Fruit fly (Drosophila melanogaster) whole organism, embryonic: ENCODE measurements around the gene SCCRO.
A peak's percentile ranks its signal among the peaks of the same experiment; 100 is the strongest.

ENCODE experiments used
- CG10565 ChIP-seq: fragments of 200-800 bp; sonication (Bioruptor generic); optimal IDR thresholded peaks from 3 replicates; lab custom pipeline; 2016; ENCODE audit warnings: missing biosample characterization, mild to moderate bottlenecking, missing genetic modification characterization
- CG11695 ChIP-seq: fragments of 200-800 bp; sonication (Bioruptor generic); IDR thresholded peaks from 3 replicates; pipeline ENCODE4 v1.3.6; 2022; ENCODE audit warnings: missing biosample characterization, missing genetic modification characterization
- CG12071 ChIP-seq: fragments of 200-800 bp; sonication (Bioruptor generic); optimal IDR thresholded peaks from 3 replicates; lab custom pipeline; 2018; ENCODE audit warnings: missing biosample characterization, mild to moderate bottlenecking, missing genetic modification characterization
- CG12769 ChIP-seq: fragments of 200-800 bp; sonication (Bioruptor generic); optimal IDR thresholded peaks from 2 replicates; lab custom pipeline; 2019; ENCODE audit warnings: missing biosample characterization, mild to moderate bottlenecking, missing genetic modification characterization, moderate library complexity
- CG12942 ChIP-seq: fragments of 200-800 bp; sonication (Bioruptor generic); optimal IDR thresholded peaks from 3 replicates; lab custom pipeline; 2016; ENCODE audit warnings: missing biosample characterization, missing genetic modification characterization
- CG13287 ChIP-seq: fragments of 200-800 bp; sonication (Bioruptor generic); IDR thresholded peaks from 2 replicates; pipeline ENCODE4 v1.3.6; 2022; ENCODE audit warnings: missing biosample characterization, missing genetic modification characterization; ENCODE audit not compliant: partially characterized antibody
- CG13624 ChIP-seq: fragments of 200-800 bp; sonication (Bioruptor generic); optimal IDR thresholded peaks from 2 replicates; lab custom pipeline; 2016; ENCODE audit warnings: missing biosample characterization, missing genetic modification characterization
- CG14441 ChIP-seq: fragments of 200-800 bp; sonication (Bioruptor generic); IDR thresholded peaks from 2 replicates; pipeline ENCODE4 v1.3.6; 2022; ENCODE audit warnings: missing biosample characterization, missing genetic modification characterization
- CG1602 ChIP-seq: fragments of 200-800 bp; sonication (Bioruptor generic); optimal IDR thresholded peaks from 3 replicates; lab custom pipeline; 2016; ENCODE audit warnings: missing biosample characterization, missing genetic modification characterization
- CG17385 ChIP-seq: fragments of 200-800 bp; sonication (Bioruptor generic); optimal IDR thresholded peaks from 3 replicates; lab custom pipeline; 2018; ENCODE audit warnings: missing biosample characterization, mild to moderate bottlenecking, missing genetic modification characterization
- CG17568 ChIP-seq: fragments of 200-800 bp; sonication (Bioruptor generic); optimal IDR thresholded peaks from 2 replicates; lab custom pipeline; 2018; ENCODE audit warnings: missing biosample characterization, mild to moderate bottlenecking, missing genetic modification characterization, moderate library complexity
- CG2875 ChIP-seq: fragments of 200-800 bp; sonication (Bioruptor generic); optimal IDR thresholded peaks from 2 replicates; lab custom pipeline; 2017; ENCODE audit warnings: missing biosample characterization, mild to moderate bottlenecking, missing genetic modification characterization, missing genetic modification reagents
- CG31224 ChIP-seq: fragments of 200-800 bp; sonication (Bioruptor generic); IDR thresholded peaks from 2 replicates; pipeline ENCODE4 v1.3.6; 2022; ENCODE audit warnings: missing biosample characterization, missing genetic modification characterization
- CG33213 ChIP-seq: fragments of 200-800 bp; sonication (Bioruptor generic); optimal IDR thresholded peaks from 3 replicates; lab custom pipeline; 2016; ENCODE audit warnings: missing biosample characterization, missing genetic modification characterization
- CG4360 ChIP-seq: fragments of 200-800 bp; sonication (Bioruptor generic); IDR thresholded peaks from 2 replicates; pipeline ENCODE4 v1.3.6; 2022; ENCODE audit warnings: missing biosample characterization, missing genetic modification characterization
- CG5245 ChIP-seq: fragments of 200-800 bp; sonication (Bioruptor generic); optimal IDR thresholded peaks from 3 replicates; lab custom pipeline; 2016; ENCODE audit warnings: missing biosample characterization, missing genetic modification characterization
- CG8290 ChIP-seq, 3 experiments: fragments of 200-800 bp; sonication (Bioruptor generic); optimal IDR thresholded peaks; 2 replicates each; lab custom pipeline; 2016 to 2019; ENCODE audit warnings: missing biosample characterization in 3 of 3, missing genetic modification characterization in 3 of 3, mild to moderate bottlenecking in 2 of 3, moderate library complexity in 1 of 3
- CoRest ChIP-seq: fragments of 200-800 bp; sonication (Bioruptor generic); optimal IDR thresholded peaks from 3 replicates; lab custom pipeline; 2018; ENCODE audit warnings: missing biosample characterization, mild to moderate bottlenecking, missing genetic modification characterization, moderate library complexity
- E2f2 ChIP-seq: fragments of 200-800 bp; sonication (Bioruptor generic); IDR thresholded peaks from 2 replicates; pipeline ENCODE4 v1.3.6; 2022; ENCODE audit warnings: missing biosample characterization, missing genetic modification characterization
- HmgD ChIP-seq: fragments of 200-800 bp; sonication (Bioruptor generic); optimal IDR thresholded peaks from 3 replicates; lab custom pipeline; 2016; ENCODE audit warnings: missing biosample characterization, missing genetic modification characterization
- Hmx ChIP-seq: fragments of 200-800 bp; sonication (Bioruptor generic); optimal IDR thresholded peaks from 2 replicates; lab custom pipeline; 2016; ENCODE audit warnings: missing biosample characterization, missing genetic modification characterization
- Hr51 ChIP-seq, 2 experiments: fragments of 200-800 bp; sonication (Bioruptor generic); optimal IDR thresholded peaks; 2 replicates in 1 of 2; 3 replicates in 1 of 2; lab custom pipeline; 2016 to 2018; ENCODE audit warnings: missing biosample characterization in 2 of 2, missing genetic modification characterization in 2 of 2, mild to moderate bottlenecking in 1 of 2, moderate library complexity in 1 of 2
- Hr78 ChIP-seq, 2 experiments: fragments of 200-800 bp in 1 of 2; fragments of >200 bp in 1 of 2; sonication (Bioruptor generic) in 1 of 2; optimal IDR thresholded peaks; 2 replicates each; lab custom pipeline; 2017 to 2019; ENCODE audit warnings: missing biosample characterization in 2 of 2, missing genetic modification characterization in 2 of 2, mild to moderate bottlenecking in 1 of 2, moderate library complexity in 1 of 2
- Meics ChIP-seq: fragments of 200-800 bp; sonication (Bioruptor generic); optimal IDR thresholded peaks from 2 replicates; lab custom pipeline; 2017; ENCODE audit warnings: missing biosample characterization, mild to moderate bottlenecking, missing genetic modification characterization
- Mes4 ChIP-seq: fragments of 200-800 bp; sonication (Bioruptor generic); optimal IDR thresholded peaks from 2 replicates; lab custom pipeline; 2016; ENCODE audit warnings: missing biosample characterization, missing genetic modification characterization
- Nf-YC ChIP-seq: fragments of 200-800 bp; optimal IDR thresholded peaks from 3 replicates; lab custom pipeline; 2019; ENCODE audit warnings: missing biosample characterization, mild to moderate bottlenecking, missing genetic modification characterization, moderate library complexity
- Opbp ChIP-seq: fragments of 200-800 bp; sonication (Bioruptor generic); IDR thresholded peaks from 3 replicates; pipeline ENCODE4 v1.3.6; 2022; ENCODE audit warnings: missing biosample characterization, missing genetic modification characterization; ENCODE audit not compliant: partially characterized antibody
- Rfx ChIP-seq: fragments of 200-800 bp; sonication (Bioruptor generic); IDR thresholded peaks from 2 replicates; pipeline ENCODE4 v1.3.6; 2022; ENCODE audit warnings: missing biosample characterization, missing genetic modification characterization
- Sox102F ChIP-seq: fragments of 200-800 bp; sonication (Bioruptor generic); optimal IDR thresholded peaks from 2 replicates; lab custom pipeline; 2018; ENCODE audit warnings: missing biosample characterization, mild to moderate bottlenecking, missing genetic modification characterization, moderate library complexity
- Xbp1 ChIP-seq: fragments of 200-800 bp; sonication (Bioruptor generic); optimal IDR thresholded peaks from 3 replicates; lab custom pipeline; 2016; ENCODE audit warnings: missing biosample characterization, mild to moderate bottlenecking, missing genetic modification characterization
- abd-A ChIP-seq: fragments of 200-800 bp; sonication (Bioruptor generic); optimal IDR thresholded peaks from 3 replicates; lab custom pipeline; 2019; ENCODE audit warnings: missing biosample characterization, mild to moderate bottlenecking, missing genetic modification characterization, moderate library complexity
- ara ChIP-seq: fragments of 200-800 bp; sonication (Bioruptor generic); IDR thresholded peaks from 2 replicates; pipeline ENCODE4 v1.3.6; 2022; ENCODE audit warnings: missing biosample characterization, missing genetic modification characterization
- bbx ChIP-seq: fragments of 200-800 bp; sonication (Bioruptor generic); IDR thresholded peaks from 2 replicates; pipeline ENCODE4 v1.3.6; 2022; ENCODE audit warnings: missing biosample characterization, missing genetic modification characterization; ENCODE audit not compliant: partially characterized antibody
- bigmax ChIP-seq: fragments of 200-800 bp; sonication (Bioruptor generic); optimal IDR thresholded peaks from 2 replicates; lab custom pipeline; 2018; ENCODE audit warnings: missing biosample characterization, mild to moderate bottlenecking, missing genetic modification characterization
- cas ChIP-seq: fragments of 200-800 bp; sonication (Bioruptor generic); IDR thresholded peaks from 2 replicates; pipeline ENCODE4 v1.3.6; 2022; ENCODE audit warnings: missing biosample characterization, missing genetic modification characterization
- chinmo ChIP-seq: fragments of 200-800 bp; sonication (Bioruptor generic); IDR thresholded peaks from 4 replicates; pipeline ENCODE4 v1.3.6; 2022; ENCODE audit warnings: missing biosample characterization, missing genetic modification characterization; ENCODE audit not compliant: partially characterized antibody
- fd102C ChIP-seq: fragments of 200-800 bp; sonication (Bioruptor generic); optimal IDR thresholded peaks from 2 replicates; lab custom pipeline; 2018; ENCODE audit warnings: missing biosample characterization, mild to moderate bottlenecking, missing genetic modification characterization, moderate library complexity
- h ChIP-seq: fragments of >200 bp; optimal IDR thresholded peaks from 2 replicates; lab custom pipeline; 2017
- jumu ChIP-seq: fragments of 200-800 bp; sonication (Bioruptor generic); optimal IDR thresholded peaks from 3 replicates; lab custom pipeline; 2016; ENCODE audit warnings: missing biosample characterization, missing genetic modification characterization
- mld ChIP-seq: fragments of 200-800 bp; sonication (Bioruptor generic); IDR thresholded peaks from 3 replicates; pipeline ENCODE4 v1.3.6; 2022; ENCODE audit warnings: missing biosample characterization, missing genetic modification characterization; ENCODE audit not compliant: partially characterized antibody
- odd ChIP-seq: fragments of 200-800 bp; sonication (Bioruptor generic); optimal IDR thresholded peaks from 2 replicates; lab custom pipeline; 2017; ENCODE audit warnings: missing biosample characterization, mild to moderate bottlenecking, missing genetic modification characterization
- peb ChIP-seq: fragments of 200-800 bp; sonication (Bioruptor generic); IDR thresholded peaks from 2 replicates; pipeline ENCODE4 v1.3.6; 2022; ENCODE audit warnings: missing biosample characterization, missing genetic modification characterization
- repo ChIP-seq: fragments of 200-800 bp; sonication (Bioruptor generic); optimal IDR thresholded peaks from 2 replicates; lab custom pipeline; 2016; ENCODE audit warnings: missing biosample characterization, missing genetic modification characterization
- row ChIP-seq: fragments of 200-800 bp; sonication (Bioruptor generic); IDR thresholded peaks from 3 replicates; pipeline ENCODE4 v1.3.6; 2022; ENCODE audit warnings: missing biosample characterization, missing genetic modification characterization
- ssp ChIP-seq: fragments of 200-800 bp; sonication (Bioruptor generic); IDR thresholded peaks from 2 replicates; pipeline ENCODE4 v1.3.6; 2022; ENCODE audit warnings: missing biosample characterization, missing genetic modification characterization
- tgo ChIP-seq: fragments of 200-800 bp; sonication (Bioruptor generic); IDR thresholded peaks from 3 replicates; pipeline ENCODE4 v1.3.6; 2022; ENCODE audit warnings: missing biosample characterization, missing genetic modification characterization
- tll ChIP-seq, 2 experiments: fragments of 200-800 bp in 1 of 2; fragments of >200 bp in 1 of 2; sonication (Bioruptor generic) in 1 of 2; optimal IDR thresholded peaks; 2 replicates each; lab custom pipeline; 2017 to 2019; ENCODE audit warnings: missing biosample characterization in 2 of 2, missing genetic modification characterization in 2 of 2, mild to moderate bottlenecking in 1 of 2, moderate library complexity in 1 of 2
- tna ChIP-seq: fragments of 200-800 bp; sonication (Bioruptor generic); IDR thresholded peaks from 2 replicates; pipeline ENCODE4 v1.3.6; 2022; ENCODE audit warnings: missing biosample characterization, missing genetic modification characterization; ENCODE audit not compliant: partially characterized antibody
- ttk ChIP-seq: fragments of 200-800 bp; sonication (Bioruptor generic); IDR thresholded peaks from 2 replicates; pipeline ENCODE4 v2.1.2; 2022; ENCODE audit warnings: missing biosample characterization, missing genetic modification characterization
- wdn ChIP-seq: fragments of 200-800 bp; sonication (Bioruptor generic); IDR thresholded peaks from 2 replicates; pipeline ENCODE4 v1.3.6; 2022; ENCODE audit warnings: missing biosample characterization, missing genetic modification characterization

SCCRO gene

dm6 chr3L:15595175-15595724, 32.0 kb downstream of the SCCRO start (continued):
- TF ChIP-seq Sox102F (GFP tag; lab: Kevin White, UChicago) (peak; percentile 14), wdn (GFP tag; lab: Robert Waterston, UW) (0 out of 2 replicates have a peak, but pooled peaks have one; percentile 17), CG14441 (GFP tag; lab: Robert Waterston, UW) (0 out of 2 replicates have a peak, but pooled peaks have one; percentile 37), CG12942 (GFP tag; lab: Kevin White, UChicago) (no peak), Nf-YC (tag; lab: Kevin White, UChicago) (no peak), ttk (GFP tag; lab: Robert Waterston, UW) (no peak), CG13287 (GFP tag; lab: Robert Waterston, UW) (no peak), Opbp (GFP tag; lab: Robert Waterston, UW) (no peak), CG4360 (GFP tag; lab: Robert Waterston, UW) (no peak), ssp (GFP tag; lab: Robert Waterston, UW) (no peak), tll (GFP tag; optimal IDR thresholded peaks at IDR 0.05; lab: Kevin White, UChicago) (no peak), chinmo (GFP tag; lab: Robert Waterston, UW) (no peak), HmgD (GFP tag; lab: Kevin White, UChicago) (no peak), Xbp1 (no peak), CG17385 (GFP tag; lab: Kevin White, UChicago) (no peak), Rfx (GFP tag; lab: Robert Waterston, UW) (peak; percentile 14; the same call in 1 of the 2 replicates), CG17568 (GFP tag; lab: Kevin White, UChicago) (no peak), Meics (GFP tag; lab: Kevin White, UChicago) (no peak), CoRest (peak; percentile 8), Hr78 (GFP tag; optimal IDR thresholded peaks at IDR 0.05; lab: Kevin White, UChicago) (peak in 1 of 2 experiments; percentile 17), CG11695 (no peak), abd-A (tag; lab: Kevin White, UChicago) (no peak), CG31224 (GFP tag; lab: Robert Waterston, UW) (no peak), CG12769 (tag; lab: Kevin White, UChicago) (peak; percentile 5), CG5245 (GFP tag; lab: Kevin White, UChicago) (no peak), repo (GFP tag; lab: Kevin White, UChicago) (no peak), CG8290 (GFP tag; optimal IDR thresholded peaks at IDR 0.05; lab: Kevin White, UChicago) (no peak), CG8290 (tag; optimal IDR thresholded peaks at IDR 0.05; lab: Kevin White, UChicago) (peak in 1 of 2 experiments; percentile 21), CG12071 (no peak), tna (no peak), peb (GFP tag; lab: Robert Waterston, UW) (no peak), tgo (GFP tag; lab: Robert Waterston, UW) (no peak), cas (GFP tag; lab: Robert Waterston, UW) (no peak), Mes4 (GFP tag; lab: Kevin White, UChicago) (no peak), h (lab: Kevin White, UChicago) (no peak), Hr51 (GFP tag; optimal IDR thresholded peaks at IDR 0.05; lab: Kevin White, UChicago) (peak in 1 of 2 experiments; percentile 29), CG13624 (GFP tag; lab: Kevin White, UChicago) (no peak), CG1602 (GFP tag; lab: Kevin White, UChicago) (no peak), bigmax (GFP tag; lab: Kevin White, UChicago) (no peak), fd102C (no peak), CG33213 (no peak), jumu (no peak), mld (GFP tag; lab: Robert Waterston, UW) (no peak), odd (GFP tag; lab: Kevin White, UChicago) (no peak), CG2875 (no peak), CG10565 (GFP tag; lab: Kevin White, UChicago) (no peak), row (GFP tag; lab: Robert Waterston, UW) (peak; percentile 52; the same call in 2 of the 3 replicates), Hmx (GFP tag; lab: Kevin White, UChicago) (no peak), bbx (GFP tag; lab: Robert Waterston, UW) (no peak), E2f2 (no peak), ara (GFP tag; lab: Robert Waterston, UW) (no peak)
